Worm (Caenorhabditis elegans) whole organism, L2 larva: Measurements from ENCODE around the gene C14A4.13.

Experiments used
- aly-2 ChIP-seq: fragments of 150-350 bp; optimal IDR thresholded peaks from 2 replicates; lab custom pipeline; 2014; ENCODE audit warnings: missing biosample characterization, missing genetic modification characterization
- crh-2 ChIP-seq: sonication (generic microtip); optimal IDR thresholded peaks from 2 replicates; lab custom pipeline; 2017; ENCODE audit warnings: missing biosample characterization, missing genetic modification characterization
- elt-1 ChIP-seq: fragments of 150-350 bp; optimal IDR thresholded peaks from 2 replicates; lab custom pipeline; 2014; ENCODE audit warnings: missing biosample characterization, missing genetic modification characterization
- lin-11 ChIP-seq: fragments of 150-350 bp; sonication (generic microtip); optimal IDR thresholded peaks from 2 replicates; lab custom pipeline; 2014; ENCODE audit warnings: missing biosample characterization, missing genetic modification characterization, inconsistent platforms, mixed read lengths
- sem-4 ChIP-seq: fragments of 150-350 bp; optimal IDR thresholded peaks from 2 replicates; lab custom pipeline; 2014; ENCODE audit warnings: missing biosample characterization, missing genetic modification reagents, missing genetic modification characterization
- skn-1 ChIP-seq: sonication (generic microtip); optimal IDR thresholded peaks from 2 replicates; lab custom pipeline; 2017; ENCODE audit warnings: missing biosample characterization, missing genetic modification characterization

ce11 chrII:10605512-10605911 lies 12.7 kb upstream of the C14A4.13 start, which contains the start of gene taf-13:
- TF ChIP-seq aly-2 (no peak), skn-1 (tag; lab: Kevin White, UChicago) (no peak), elt-1 (no peak), lin-11 (tag; lab: Kevin White, UChicago) (no peak), crh-2 (tag; lab: Kevin White, UChicago) (no peak), sem-4 (tag; lab: Kevin White, UChicago) (no peak)
